Worm (Caenorhabditis elegans): Measurements from ENCODE around the gene Y54G11A.3.

Y54G11A.3 gene

DNA sequence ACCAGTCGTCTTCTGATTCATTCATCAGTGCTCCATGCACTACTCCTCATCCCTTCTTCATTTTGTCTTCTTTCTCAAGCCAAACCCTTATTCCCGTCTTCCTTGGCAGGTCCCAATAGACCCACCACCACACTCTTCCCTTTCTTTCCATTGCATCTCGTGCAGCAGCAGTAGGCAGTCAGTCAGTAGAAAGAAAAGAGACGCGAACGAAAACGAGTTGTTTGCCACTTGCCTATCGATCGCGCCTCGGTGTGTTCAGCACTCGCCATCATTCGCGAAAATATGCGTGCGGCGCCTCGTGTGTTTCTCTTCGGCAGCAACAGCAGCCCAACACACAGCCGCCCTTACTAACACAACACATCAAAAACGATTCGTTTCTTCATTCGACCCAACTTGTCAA, 26.9 kb upstream of the Y54G11A.3 start (continued):
- peak; percentile 99 for TF ChIP-seq aha-1 (tag)
- no peak for TF ChIP-seq unc-62 (GFP tag; optimal IDR thresholded peaks at IDR 0.05 in 1 of 2)
- no peak for TF ChIP-seq unc-62 (tag; optimal IDR thresholded peaks at IDR 0.05)
- TF ChIP-seq tag-97 (GFP tag; IDR thresholded peaks at IDR 0.05) = no peak
- no peak for TF ChIP-seq ceh-62 (tag; optimal IDR thresholded peaks at IDR 0.05)
- TF ChIP-seq cey-2 (tag; optimal IDR thresholded peaks at IDR 0.05; ENCODE audit: borderline replicate concordance, insufficient read depth) = no peak
- TF ChIP-seq nhr-25 (tag; optimal IDR thresholded peaks at IDR 0.05; ENCODE audit: borderline replicate concordance, insufficient read depth) = peak; percentile 15
- no peak for TF ChIP-seq gei-8 (GFP tag; optimal IDR thresholded peaks at IDR 0.05)
- peak; percentile 89 for TF ChIP-seq mxl-3 (GFP tag; optimal IDR thresholded peaks at IDR 0.05)
- TF ChIP-seq jun-1 (tag; optimal IDR thresholded peaks at IDR 0.05) = no peak
- no peak for TF ChIP-seq ceh-44 (GFP tag; IDR thresholded peaks at IDR 0.05)
- TF ChIP-seq ZK337.2 (GFP tag; IDR thresholded peaks at IDR 0.05) = no peak
- no peak for TF ChIP-seq lin-38 (GFP tag; IDR thresholded peaks at IDR 0.05)
- TF ChIP-seq mxl-2 (GFP tag; conservative IDR thresholded peaks at IDR 0.05) = no peak
- TF ChIP-seq lin-29 (GFP tag; IDR thresholded peaks at IDR 0.05) = no peak
- no peak for TF ChIP-seq ceh-82 (tag; optimal IDR thresholded peaks at IDR 0.05)
- no peak for TF ChIP-seq nhr-76 (tag; optimal IDR thresholded peaks at IDR 0.05)
- peak; percentile 45; the same call in 1 of the 2 replicates for TF ChIP-seq madf-9 (GFP tag; conservative IDR thresholded peaks at IDR 0.05)
- TF ChIP-seq lir-3 (tag; optimal IDR thresholded peaks at IDR 0.05) = no peak
- TF ChIP-seq dmd-9 (GFP tag; IDR thresholded peaks at IDR 0.05) = no peak

DNA sequence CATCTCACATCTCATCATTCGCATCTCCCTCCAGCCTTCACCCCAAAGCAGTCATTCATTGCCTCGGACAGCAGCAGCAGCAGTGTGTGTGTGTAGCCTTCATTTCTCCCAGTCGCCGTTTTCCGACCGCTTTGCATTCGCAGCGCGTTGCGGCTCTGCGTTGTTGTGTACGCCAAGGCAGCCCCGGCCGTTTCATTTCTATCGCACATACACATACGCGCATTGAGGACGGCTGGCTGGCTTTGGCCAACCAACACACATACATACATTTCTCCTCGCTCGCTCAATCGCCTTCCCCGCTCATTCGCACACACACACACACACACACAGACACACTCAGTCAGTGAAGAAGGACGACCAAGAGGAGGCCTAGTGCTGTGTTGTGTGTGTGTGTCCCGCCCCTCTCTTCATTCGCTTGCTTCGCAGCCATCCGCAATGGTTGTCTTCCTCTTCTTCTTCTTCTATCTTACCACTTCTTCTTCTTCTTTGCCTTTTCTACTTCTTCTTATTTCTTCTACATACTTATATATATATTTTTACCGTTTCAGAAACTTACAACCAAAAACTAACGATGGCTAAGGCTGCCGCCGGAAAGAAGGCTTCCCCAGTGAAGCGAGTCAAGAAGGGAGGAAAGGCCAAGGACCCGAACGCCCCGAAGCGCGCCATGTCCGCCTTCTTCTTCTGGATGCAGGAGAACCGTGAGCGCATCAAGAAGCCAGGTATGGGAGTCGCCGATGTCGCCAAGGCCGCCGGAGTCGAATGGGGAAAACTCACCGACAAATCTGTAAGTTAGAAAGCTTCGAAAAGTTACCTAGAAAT, 26.1 kb upstream of the Y54G11A.3 start, which contains the start of gene hmg-1.1:
TSS of gene hmg-1.1 (plus strand) at position 549 of the 819 bp plus-strand sequence.
- TF ChIP-seq zip-2 (tag; optimal IDR thresholded peaks at IDR 0.05) (no peak), Y75B8A.6 (GFP tag; IDR thresholded peaks at IDR 0.05) (0 out of 2 replicates have a peak, but pooled peaks have one; percentile 18), mes-2 (tag; optimal IDR thresholded peaks at IDR 0.05; ENCODE audit: poor library complexity, severe bottlenecking) (peak; percentile 44), jun-1 (tag; optimal IDR thresholded peaks at IDR 0.05) (peak; percentile 51), nhr-10 (tag; optimal IDR thresholded peaks at IDR 0.05) (peak; percentile 44), R02D3.7 (tag; optimal IDR thresholded peaks at IDR 0.05) (no peak), ceh-62 (tag; optimal IDR thresholded peaks at IDR 0.05) (no peak), dve-1 (tag; optimal IDR thresholded peaks at IDR 0.05; ENCODE audit: insufficient read depth) (peak; percentile 87), zfp-3 (GFP tag; conservative IDR thresholded peaks at IDR 0.05) (0 out of 2 replicates have a peak, but pooled peaks have one; percentile 31), T26A8.4 (GFP tag; IDR thresholded peaks at IDR 0.05) (peak; percentile 62; the same call in 1 of the 2 replicates), ceh-28 (tag; optimal IDR thresholded peaks at IDR 0.05) (no peak), unc-62 (GFP tag; optimal IDR thresholded peaks at IDR 0.05 in 1 of 2) (peak in 1 of 2 experiments; percentile 99), unc-62 (tag; optimal IDR thresholded peaks at IDR 0.05) (no peak), set-16 (GFP tag; IDR thresholded peaks at IDR 0.05) (peak; percentile 83), snpc-4 (tag; optimal IDR thresholded peaks at IDR 0.05) (no peak), lin-15B (tag; optimal IDR thresholded peaks at IDR 0.05) (no peak), mxl-2 (GFP tag; conservative IDR thresholded peaks at IDR 0.05) (no peak), F37D6.2 (tag; optimal IDR thresholded peaks at IDR 0.05) (peak; percentile 65), ceh-82 (tag; optimal IDR thresholded peaks at IDR 0.05) (no peak), nhr-111 (GFP tag; optimal IDR thresholded peaks at IDR 0.05) (peak; percentile 5), php-3 (GFP tag; IDR thresholded peaks at IDR 0.05) (peak; percentile 53; the same call in 1 of the 2 replicates), nhr-25 (tag; optimal IDR thresholded peaks at IDR 0.05; ENCODE audit: borderline replicate concordance, insufficient read depth) (peak; percentile 78), nhr-77 (tag; optimal IDR thresholded peaks at IDR 0.05) (peak; percentile 94), F49E8.2 (tag; optimal IDR thresholded peaks at IDR 0.05; ENCODE audit: borderline replicate concordance) (no peak), aly-2 (tag; optimal IDR thresholded peaks at IDR 0.05) (no peak), arid-1 (GFP tag; conservative IDR thresholded peaks at IDR 0.05) (peak; percentile 35; the same call in 1 of the 2 replicates), hmg-1.1 (GFP tag; IDR thresholded peaks at IDR 0.05) (peak; percentile 94), ctbp-1 (GFP tag; IDR thresholded peaks at IDR 0.05) (peak; percentile 83), zag-1 (tag; optimal IDR thresholded peaks at IDR 0.05) (no peak), gei-8 (GFP tag; optimal IDR thresholded peaks at IDR 0.05) (no peak), T20F7.1 (GFP tag; optimal IDR thresholded peaks at IDR 0.05) (peak; percentile 76), duxl-1 (tag; optimal IDR thresholded peaks at IDR 0.05; ENCODE audit: poor library complexity) (peak; percentile 42), vab-7 (GFP tag; IDR thresholded peaks at IDR 0.05) (0 out of 2 replicates have a peak, but pooled peaks have one; percentile 42), fos-1 (tag; optimal IDR thresholded peaks at IDR 0.05) (no peak), cey-2 (tag; optimal IDR thresholded peaks at IDR 0.05; ENCODE audit: borderline replicate concordance, insufficient read depth) (no peak)
